Worm (Caenorhabditis elegans): ENCODE measurements around the gene clec-231.
A peak's percentile ranks its signal among the peaks of the same experiment; 100 is the strongest.

clec-231 gene

DNA sequence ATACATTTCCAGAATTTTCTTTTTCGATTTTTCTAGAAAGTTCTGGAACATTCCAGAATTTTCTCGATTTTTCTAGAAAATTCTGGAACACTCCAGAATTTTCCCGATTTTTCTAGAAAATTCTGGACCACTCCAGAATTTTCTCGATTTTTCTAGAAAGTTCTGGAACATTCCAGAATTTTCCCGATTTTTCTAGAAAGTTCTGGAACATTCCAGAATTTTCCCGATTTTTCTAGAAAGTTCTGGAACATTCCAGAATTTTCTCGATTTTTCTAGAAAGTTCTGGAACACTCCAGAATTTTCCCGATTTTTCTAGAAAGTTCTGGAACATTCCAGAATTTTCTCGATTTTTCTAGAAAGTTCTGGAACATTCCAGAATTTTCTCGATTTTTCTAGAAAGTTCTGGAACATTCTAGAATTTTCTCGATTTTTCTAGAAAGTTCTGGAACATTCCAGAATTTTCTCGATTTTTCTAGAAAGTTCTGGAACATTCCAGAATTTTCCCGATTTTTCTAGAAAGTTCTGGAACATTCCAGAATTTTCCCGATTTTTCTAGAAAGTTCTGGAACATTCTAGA, 29.7 kb downstream of the clec-231 start:
- TF ChIP-seq flt-1 (GFP tag; IDR thresholded peaks at IDR 0.05), result peak; percentile 84

DNA sequence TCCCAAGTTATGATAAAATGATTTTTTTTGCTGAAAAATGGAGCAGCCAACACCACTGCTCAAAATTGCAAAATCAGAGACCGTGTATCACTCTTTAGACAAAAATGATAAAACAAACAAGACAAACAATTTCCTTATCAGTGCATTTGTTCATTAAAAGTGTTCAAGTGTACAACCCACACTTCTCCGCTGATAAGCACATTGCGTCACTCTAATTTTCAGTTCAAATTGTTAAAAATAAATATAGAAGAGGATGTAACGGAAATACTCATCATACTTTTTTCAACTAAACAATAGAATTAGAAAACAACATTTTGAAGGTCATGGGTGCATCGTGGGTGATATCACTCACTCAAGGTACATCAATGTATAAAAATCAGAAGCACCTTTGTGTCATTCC, 31.9 kb downstream of the clec-231 start, which contains the start of gene nhr-291:
TSS of gene nhr-291 (plus strand) at position 324 of the 400 bp plus-strand sequence.
- TF ChIP-seq cog-1 (tag; optimal IDR thresholded peaks at IDR 0.05) (no peak), tab-1 (GFP tag; IDR thresholded peaks at IDR 0.05) (no peak), ref-1 (GFP tag; conservative IDR thresholded peaks at IDR 0.05) (no peak), ztf-23 (GFP tag; IDR thresholded peaks at IDR 0.05) (no peak), T22C8.4 (GFP tag; IDR thresholded peaks at IDR 0.05) (no peak), med-1 (GFP tag; optimal IDR thresholded peaks at IDR 0.05; ENCODE audit: insufficient read depth) (no peak), klf-2 (GFP tag; conservative IDR thresholded peaks at IDR 0.05) (no peak), ztf-29 (GFP tag; IDR thresholded peaks at IDR 0.05) (no peak), flt-1 (GFP tag; IDR thresholded peaks at IDR 0.05) (no peak)

DNA sequence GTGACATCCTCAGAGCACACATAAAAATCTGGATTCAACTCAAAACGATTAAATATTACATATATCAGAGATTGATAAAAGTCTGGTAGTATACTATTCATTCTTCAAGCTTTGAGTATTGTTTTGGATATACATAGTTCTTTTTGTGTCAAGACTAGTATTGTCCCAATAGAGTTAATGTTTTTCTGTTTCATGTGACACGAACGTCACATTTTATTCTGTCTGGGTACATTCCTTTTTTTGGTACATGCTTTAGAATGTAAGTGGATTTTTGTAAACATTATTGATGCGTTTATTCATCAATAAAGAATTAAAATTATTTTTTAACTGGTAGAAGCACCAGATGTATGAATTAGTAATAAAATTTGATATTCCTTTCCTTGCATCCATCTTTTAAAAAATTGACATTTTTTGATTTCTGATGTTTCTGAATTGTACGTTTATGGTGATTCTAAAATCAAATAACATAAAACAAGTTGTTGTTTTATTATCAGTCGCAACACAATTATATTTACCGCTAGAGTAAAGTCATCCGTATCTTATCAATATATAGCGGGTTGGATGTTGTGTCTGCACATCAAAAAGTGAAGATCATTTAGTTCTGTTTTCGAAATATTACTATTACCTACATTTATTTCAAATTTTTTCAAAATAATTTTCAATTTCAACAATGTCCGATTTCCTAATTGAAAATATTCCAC, 34.5 kb downstream of the clec-231 start, which contains the start of the genes srt-22 and nhr-246:
TSS of gene srt-22 (minus strand) at position 101 of the 701 bp plus-strand sequence.
TSS of gene nhr-246 (plus strand) at position 651 of the 701 bp plus-strand sequence.
- TF ChIP-seq med-1 (GFP tag; optimal IDR thresholded peaks at IDR 0.05; ENCODE audit: insufficient read depth), result no peak
- TF ChIP-seq ref-1 (GFP tag; conservative IDR thresholded peaks at IDR 0.05), result no peak
- no peak for TF ChIP-seq ztf-29 (GFP tag; IDR thresholded peaks at IDR 0.05)
- no peak for TF ChIP-seq klf-2 (GFP tag; conservative IDR thresholded peaks at IDR 0.05)
- TF ChIP-seq T22C8.4 (GFP tag; IDR thresholded peaks at IDR 0.05), result no peak
- TF ChIP-seq cog-1 (tag; optimal IDR thresholded peaks at IDR 0.05), result no peak
- TF ChIP-seq ztf-23 (GFP tag; IDR thresholded peaks at IDR 0.05), result no peak
- no peak for TF ChIP-seq tab-1 (GFP tag; IDR thresholded peaks at IDR 0.05)
- TF ChIP-seq flt-1 (GFP tag; IDR thresholded peaks at IDR 0.05), result no peak

- TF ChIP-seq tab-1 (GFP tag; IDR thresholded peaks at IDR 0.05) (no peak), cog-1 (tag; optimal IDR thresholded peaks at IDR 0.05) (no peak), med-1 (GFP tag; optimal IDR thresholded peaks at IDR 0.05; ENCODE audit: insufficient read depth) (no peak), T22C8.4 (GFP tag; IDR thresholded peaks at IDR 0.05) (no peak), flt-1 (GFP tag; IDR thresholded peaks at IDR 0.05) (no peak), ztf-29 (GFP tag; IDR thresholded peaks at IDR 0.05) (no peak), ztf-23 (GFP tag; IDR thresholded peaks at IDR 0.05) (no peak)
Observed at ce11 chrV:15313529-15313928, 37.0 kb downstream of the clec-231 start.

DNA sequence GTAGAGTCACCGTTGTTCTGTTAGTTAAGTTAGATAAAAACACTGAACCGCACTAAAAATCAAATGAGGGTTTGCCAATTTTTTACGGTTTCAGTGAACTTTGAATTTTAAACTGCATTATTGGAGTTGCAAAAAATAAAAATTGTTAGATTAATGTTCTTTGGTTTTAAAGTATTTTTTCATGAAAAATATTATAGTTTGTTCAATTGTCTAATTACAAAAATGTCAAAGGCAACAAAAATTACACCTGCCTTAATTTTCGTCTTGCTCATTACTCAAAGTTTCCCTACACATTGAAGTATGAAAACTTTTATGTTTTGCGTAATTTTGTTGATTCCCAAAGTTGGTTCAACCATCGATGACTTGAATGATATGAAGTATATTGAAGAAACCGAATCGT, 39.7 kb downstream of the clec-231 start, which contains the start of gene irld-62:
TSS of gene irld-62 (plus strand) at position 301 of the 400 bp plus-strand sequence.
- no peak for TF ChIP-seq T22C8.4 (GFP tag; IDR thresholded peaks at IDR 0.05)
- TF ChIP-seq tab-1 (GFP tag; IDR thresholded peaks at IDR 0.05), result no peak
- TF ChIP-seq ref-1 (GFP tag; conservative IDR thresholded peaks at IDR 0.05), result no peak
- no peak for TF ChIP-seq ztf-23 (GFP tag; IDR thresholded peaks at IDR 0.05)

DNA sequence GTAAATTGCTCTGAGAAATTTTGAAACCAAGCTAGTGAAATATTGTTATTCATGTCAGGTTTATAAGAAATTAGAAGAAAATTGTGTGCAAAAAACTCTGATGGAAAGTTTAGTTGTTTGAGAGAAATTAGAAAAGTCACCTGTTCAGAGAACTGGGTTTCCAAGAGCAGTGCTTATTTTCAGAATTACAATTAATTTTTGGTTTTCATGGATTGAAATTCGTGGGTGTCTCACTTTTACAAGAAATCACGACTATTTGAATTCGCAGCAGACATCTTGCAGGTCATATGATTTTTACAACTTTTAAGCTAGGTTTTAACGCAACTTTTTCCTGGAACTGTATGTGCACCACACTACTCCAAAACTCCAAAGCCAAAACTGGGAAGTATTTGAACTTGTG, 41.5 kb downstream of the clec-231 start, which contains the start of gene srz-10:
TSS of gene srz-10 (minus strand) at position 88 of the 400 bp plus-strand sequence.
- TF ChIP-seq ztf-23 (GFP tag; IDR thresholded peaks at IDR 0.05) (no peak), flt-1 (GFP tag; IDR thresholded peaks at IDR 0.05) (no peak), ztf-29 (GFP tag; IDR thresholded peaks at IDR 0.05) (no peak), cog-1 (tag; optimal IDR thresholded peaks at IDR 0.05) (no peak), ref-1 (GFP tag; conservative IDR thresholded peaks at IDR 0.05) (no peak)

DNA sequence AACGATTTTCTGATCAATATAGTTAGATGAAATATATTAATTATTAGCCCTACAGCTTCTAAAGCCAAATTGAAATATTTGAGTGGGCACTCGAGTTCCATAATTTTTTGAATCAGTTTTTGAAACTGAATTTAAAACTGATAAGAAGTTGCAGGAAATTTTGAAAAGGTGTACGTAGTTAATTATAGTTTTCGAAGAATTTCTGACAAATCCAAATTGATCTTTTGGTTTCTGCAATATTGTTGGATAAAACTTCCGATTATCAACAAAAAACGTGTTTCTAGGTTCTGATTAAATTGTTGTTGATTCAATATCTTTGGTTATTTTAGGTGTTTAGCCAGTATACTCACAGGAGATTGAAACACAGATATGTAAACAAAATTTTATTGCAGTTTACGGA, 43.8 kb downstream of the clec-231 start, which contains the start of gene T26H8.4:
TSS of gene T26H8.4 (minus strand) at position 101 of the 400 bp plus-strand sequence.
- TF ChIP-seq klf-2 (GFP tag; conservative IDR thresholded peaks at IDR 0.05) (no peak), cog-1 (tag; optimal IDR thresholded peaks at IDR 0.05) (no peak), ztf-23 (GFP tag; IDR thresholded peaks at IDR 0.05) (no peak), T22C8.4 (GFP tag; IDR thresholded peaks at IDR 0.05) (no peak), flt-1 (GFP tag; IDR thresholded peaks at IDR 0.05) (no peak), ztf-29 (GFP tag; IDR thresholded peaks at IDR 0.05) (no peak), ref-1 (GFP tag; conservative IDR thresholded peaks at IDR 0.05) (no peak), tab-1 (GFP tag; IDR thresholded peaks at IDR 0.05) (no peak), med-1 (GFP tag; optimal IDR thresholded peaks at IDR 0.05; ENCODE audit: insufficient read depth) (no peak)

- TF ChIP-seq ztf-29 (GFP tag; IDR thresholded peaks at IDR 0.05), result no peak
- no peak for TF ChIP-seq klf-2 (GFP tag; conservative IDR thresholded peaks at IDR 0.05)
Observed at ce11 chrV:15305502-15305901, 45.0 kb downstream of the clec-231 start, which contains the start of gene T26H8.5. T26H8.5 (minus strand) TSS chrV:15305602.

- TF ChIP-seq flt-1 (GFP tag; IDR thresholded peaks at IDR 0.05) (no peak), ztf-23 (GFP tag; IDR thresholded peaks at IDR 0.05) (no peak), klf-2 (GFP tag; conservative IDR thresholded peaks at IDR 0.05) (no peak), med-1 (GFP tag; optimal IDR thresholded peaks at IDR 0.05; ENCODE audit: insufficient read depth) (no peak), cog-1 (tag; optimal IDR thresholded peaks at IDR 0.05) (no peak), ref-1 (GFP tag; conservative IDR thresholded peaks at IDR 0.05) (no peak), T22C8.4 (GFP tag; IDR thresholded peaks at IDR 0.05) (no peak), ztf-29 (GFP tag; IDR thresholded peaks at IDR 0.05) (no peak), tab-1 (GFP tag; IDR thresholded peaks at IDR 0.05) (no peak)
Observed at ce11 chrV:15303625-15304024, 46.9 kb downstream of the clec-231 start, which contains the start of gene srx-48. srx-48 (minus strand) TSS chrV:15303725.

All from whole organism, midembryonic.